Worm (Caenorhabditis elegans) whole organism, late embryonic: ENCODE results near the gene W09G10.9.
"Not testable (repeated sequence)": the region's sequence is repeated elsewhere in the genome, so short reads cannot be mapped to it uniquely, and the experiment has no call there.

ENCODE experiments used
- ama-1 ChIP-seq: fragments of 150-350 bp; optimal IDR thresholded peaks from 2 replicates; lab custom pipeline; 2014
- ceh-34 ChIP-seq: sonication (generic microtip); optimal IDR thresholded peaks from 2 replicates; lab custom pipeline; 2016; ENCODE audit warnings: mild to moderate bottlenecking, missing genetic modification characterization, missing compliant biosample characterization
- pat-9 ChIP-seq: fragments of 200-800 bp; sonication (Bioruptor generic); optimal IDR thresholded peaks from 2 replicates; lab custom pipeline; 2018; ENCODE audit warnings: mild to moderate bottlenecking, missing genetic modification characterization, moderate library complexity, missing compliant biosample characterization
- unc-86 ChIP-seq: sonication (generic microtip); optimal IDR thresholded peaks from 2 replicates; lab custom pipeline; 2016; ENCODE audit warnings: missing genetic modification characterization, missing compliant biosample characterization

DNA sequence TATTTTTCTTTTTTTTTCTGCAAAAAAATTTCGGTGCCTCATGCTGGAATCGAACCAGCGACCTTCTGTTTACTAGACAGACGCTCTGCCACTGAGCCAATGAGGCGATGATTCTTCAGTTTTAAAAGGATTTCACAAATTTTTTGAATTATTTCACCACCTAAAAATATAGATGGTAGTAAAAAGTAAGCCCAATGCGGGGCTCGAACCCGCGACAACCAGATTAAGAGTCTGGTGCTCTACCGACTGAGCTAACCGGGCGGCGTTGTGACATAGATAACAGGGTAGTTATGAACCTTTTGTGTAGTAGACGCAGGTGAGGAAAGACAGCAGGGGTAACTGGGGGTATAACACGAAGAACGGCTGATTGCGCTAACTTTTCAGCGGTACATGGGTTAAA, 46.0 kb downstream of the W09G10.9 start:
- not testable (repeated sequence) for TF ChIP-seq ceh-34 (tag; lab: Kevin White, UChicago); ama-1 (lab: Kevin White, UChicago)
- TF ChIP-seq unc-86 (tag; lab: Kevin White, UChicago) (peak; percentile 34), pat-9 (peak; percentile 55)
